Fruit fly (Drosophila melanogaster) whole organism, embryonic: Measurements from ENCODE around the gene Alp4.

ENCODE experiments used
- Ada2b ChIP-seq: fragments of 200-800 bp; sonication (Bioruptor generic); IDR thresholded peaks from 2 replicates; pipeline ENCODE4 v1.3.6; 2022; ENCODE audit warnings: missing biosample characterization, missing genetic modification characterization
- Atf6 ChIP-seq: fragments of 200-800 bp; sonication (Bioruptor generic); IDR thresholded peaks from 2 replicates; pipeline ENCODE4 v1.3.6; 2022; ENCODE audit warnings: missing biosample characterization, missing genetic modification characterization
- Bgb ChIP-seq: fragments of 200-800 bp; sonication (Bioruptor generic); IDR thresholded peaks from 2 replicates; pipeline ENCODE4 v1.3.6; 2022; ENCODE audit warnings: missing biosample characterization, missing genetic modification characterization; ENCODE audit not compliant: partially characterized antibody
- CG10147 ChIP-seq: fragments of 200-800 bp; sonication (Bioruptor generic); optimal IDR thresholded peaks from 2 replicates; lab custom pipeline; 2019; ENCODE audit warnings: missing biosample characterization, mild to moderate bottlenecking, missing genetic modification characterization, moderate library complexity
- CG10321 ChIP-seq: fragments of 200-800 bp; sonication (Bioruptor generic); IDR thresholded peaks from 2 replicates; pipeline ENCODE4 v1.3.6; 2022; ENCODE audit warnings: missing biosample characterization, missing genetic modification characterization
- CG13624 ChIP-seq: fragments of 200-800 bp; sonication (Bioruptor generic); optimal IDR thresholded peaks from 2 replicates; lab custom pipeline; 2016; ENCODE audit warnings: missing biosample characterization, missing genetic modification characterization
- CG14965 ChIP-seq: fragments of 200-800 bp; sonication (Bioruptor generic); optimal IDR thresholded peaks from 2 replicates; lab custom pipeline; 2016; ENCODE audit warnings: missing biosample characterization, missing genetic modification characterization, borderline replicate concordance
- CG15514 ChIP-seq: fragments of 200-800 bp; sonication (Bioruptor generic); optimal IDR thresholded peaks from 3 replicates; lab custom pipeline; 2017; ENCODE audit warnings: missing biosample characterization, missing genetic modification characterization, mild to moderate bottlenecking, moderate library complexity, missing genetic modification reagents
- CG18476 ChIP-seq: fragments of 200-800 bp; sonication (Bioruptor generic); optimal IDR thresholded peaks from 2 replicates; lab custom pipeline; 2016; ENCODE audit warnings: missing biosample characterization, mild to moderate bottlenecking, missing genetic modification characterization
- CG30431 ChIP-seq: fragments of 200-800 bp; sonication (Bioruptor generic); optimal IDR thresholded peaks from 2 replicates; lab custom pipeline; 2017; ENCODE audit warnings: missing biosample characterization, missing genetic modification characterization
- CG34422 ChIP-seq: fragments of 200-800 bp; sonication (Bioruptor generic); IDR thresholded peaks from 3 replicates; pipeline ENCODE4 v1.3.6; 2022; ENCODE audit warnings: missing biosample characterization, missing genetic modification characterization
- CG6791 ChIP-seq: fragments of 200-800 bp; sonication (Bioruptor generic); IDR thresholded peaks from 3 replicates; pipeline ENCODE4 v1.3.6; 2022; ENCODE audit warnings: missing biosample characterization, missing genetic modification characterization; ENCODE audit not compliant: partially characterized antibody
- CG7271 ChIP-seq: fragments of 200-800 bp; sonication (Bioruptor generic); optimal IDR thresholded peaks from 2 replicates; lab custom pipeline; 2018; ENCODE audit warnings: missing biosample characterization, mild to moderate bottlenecking, missing genetic modification characterization, moderate library complexity
- CrebB ChIP-seq: fragments of 200-800 bp; sonication (Bioruptor generic); optimal IDR thresholded peaks from 3 replicates; lab custom pipeline; 2018; ENCODE audit warnings: missing biosample characterization, mild to moderate bottlenecking, missing genetic modification characterization
- D19A ChIP-seq: fragments of 200-800 bp; optimal IDR thresholded peaks from 3 replicates; lab custom pipeline; 2019; ENCODE audit warnings: missing biosample characterization, mild to moderate bottlenecking, missing genetic modification characterization, moderate library complexity
- Doc3 ChIP-seq: fragments of 200-800 bp; sonication (Bioruptor generic); IDR thresholded peaks from 3 replicates; pipeline ENCODE4 v1.3.6; 2022; ENCODE audit warnings: missing biosample characterization, missing genetic modification characterization; ENCODE audit not compliant: partially characterized antibody
- Elba2 ChIP-seq: fragments of 200-800 bp; sonication (Bioruptor generic); optimal IDR thresholded peaks from 3 replicates; lab custom pipeline; 2016; ENCODE audit warnings: missing biosample characterization, missing genetic modification characterization
- Lim3 ChIP-seq: fragments of 200-800 bp; sonication (Bioruptor generic); IDR thresholded peaks from 2 replicates; pipeline ENCODE4 v1.3.6; 2022; ENCODE audit warnings: missing biosample characterization, missing genetic modification characterization
- Mad ChIP-seq: fragments of 200-800 bp; sonication (Bioruptor generic); optimal IDR thresholded peaks from 2 replicates; lab custom pipeline; 2016; ENCODE audit warnings: missing biosample characterization, missing genetic modification characterization
- NC2β ChIP-seq: fragments of 200-800 bp; sonication (Bioruptor generic); optimal IDR thresholded peaks from 2 replicates; lab custom pipeline; 2016; ENCODE audit warnings: missing biosample characterization, missing genetic modification characterization
- Nf-YA ChIP-seq: fragments of 200-800 bp; sonication (Bioruptor generic); IDR thresholded peaks from 2 replicates; pipeline ENCODE4 v1.3.6; 2022; ENCODE audit warnings: missing biosample characterization, missing genetic modification characterization
- PHDP ChIP-seq: fragments of 200-800 bp; sonication (Bioruptor generic); optimal IDR thresholded peaks from 3 replicates; lab custom pipeline; 2018; ENCODE audit warnings: missing biosample characterization, mild to moderate bottlenecking, missing genetic modification characterization, moderate library complexity
- Poxn ChIP-seq: fragments of 200-800 bp; sonication (Bioruptor generic); IDR thresholded peaks from 2 replicates; pipeline ENCODE4 v1.3.6; 2022; ENCODE audit warnings: missing biosample characterization, missing genetic modification characterization
- Xrp1 ChIP-seq: fragments of 200-800 bp; sonication (Bioruptor generic); IDR thresholded peaks from 2 replicates; pipeline ENCODE4 v1.3.6; 2022; ENCODE audit warnings: missing biosample characterization, missing genetic modification characterization
- al ChIP-seq: fragments of 200-800 bp; sonication (Bioruptor generic); IDR thresholded peaks from 2 replicates; pipeline ENCODE4 v1.3.6; 2022; ENCODE audit warnings: missing biosample characterization, missing genetic modification characterization
- ara ChIP-seq: fragments of 200-800 bp; sonication (Bioruptor generic); IDR thresholded peaks from 2 replicates; pipeline ENCODE4 v1.3.6; 2022; ENCODE audit warnings: missing biosample characterization, missing genetic modification characterization
- bab2 ChIP-seq: fragments of 200-800 bp; sonication (Bioruptor generic); optimal IDR thresholded peaks from 2 replicates; lab custom pipeline; 2016; ENCODE audit warnings: missing biosample characterization, missing genetic modification characterization
- bsh ChIP-seq, 2 experiments: fragments of 200-800 bp; sonication (Bioruptor generic); optimal IDR thresholded peaks; 2 replicates each; lab custom pipeline; 2017 to 2018; ENCODE audit warnings: mild to moderate bottlenecking in 2 of 2, missing biosample characterization in 2 of 2, missing genetic modification characterization in 2 of 2, moderate library complexity in 1 of 2
- cad ChIP-seq: fragments of >200 bp; optimal IDR thresholded peaks from 2 replicates; lab custom pipeline; 2017; ENCODE audit warnings: missing biosample characterization, missing genetic modification characterization
- cas ChIP-seq: fragments of 200-800 bp; sonication (Bioruptor generic); IDR thresholded peaks from 2 replicates; pipeline ENCODE4 v1.3.6; 2022; ENCODE audit warnings: missing biosample characterization, missing genetic modification characterization
- cato ChIP-seq: fragments of 200-800 bp; sonication (Bioruptor generic); optimal IDR thresholded peaks from 2 replicates; lab custom pipeline; 2016; ENCODE audit warnings: missing biosample characterization, missing genetic modification characterization, borderline replicate concordance
- chinmo ChIP-seq: fragments of 200-800 bp; sonication (Bioruptor generic); IDR thresholded peaks from 4 replicates; pipeline ENCODE4 v1.3.6; 2022; ENCODE audit warnings: missing biosample characterization, missing genetic modification characterization; ENCODE audit not compliant: partially characterized antibody
- crc ChIP-seq: fragments of 200-800 bp; sonication (Bioruptor generic); optimal IDR thresholded peaks from 2 replicates; lab custom pipeline; 2016; ENCODE audit warnings: missing biosample characterization, missing genetic modification characterization
- crp ChIP-seq, 2 experiments: fragments of 200-800 bp; sonication (Bioruptor generic); optimal IDR thresholded peaks; 2 replicates in 1 of 2; 3 replicates in 1 of 2; lab custom pipeline; 2017; ENCODE audit warnings: missing biosample characterization in 2 of 2, missing genetic modification characterization in 2 of 2, mild to moderate bottlenecking in 1 of 2, moderate library complexity in 1 of 2
- dpn ChIP-seq, 2 experiments: fragments of 200-800 bp; sonication (Bioruptor generic); optimal IDR thresholded peaks; 3 replicates each; lab custom pipeline; 2016; ENCODE audit warnings: missing biosample characterization in 2 of 2, missing genetic modification characterization in 2 of 2
- fd3F ChIP-seq: fragments of 200-800 bp; sonication (Bioruptor generic); optimal IDR thresholded peaks from 2 replicates; lab custom pipeline; 2018; ENCODE audit warnings: missing biosample characterization, mild to moderate bottlenecking, missing genetic modification characterization, moderate library complexity
- gfzf ChIP-seq: fragments of 200-800 bp; sonication (Bioruptor generic); optimal IDR thresholded peaks from 2 replicates; lab custom pipeline; 2016; ENCODE audit warnings: missing biosample characterization, mild to moderate bottlenecking, missing genetic modification characterization, moderate library complexity
- gt ChIP-seq: fragments of 200-800 bp; sonication (Bioruptor generic); IDR thresholded peaks from 2 replicates; pipeline ENCODE4 v1.3.6; 2022; ENCODE audit warnings: missing biosample characterization, missing genetic modification characterization
- her ChIP-seq: fragments of 200-800 bp; sonication (Bioruptor generic); optimal IDR thresholded peaks from 2 replicates; lab custom pipeline; 2016; ENCODE audit warnings: missing biosample characterization, missing genetic modification characterization
- ind ChIP-seq: fragments of 200-800 bp; sonication (Bioruptor generic); optimal IDR thresholded peaks from 3 replicates; lab custom pipeline; 2016; ENCODE audit warnings: missing biosample characterization, missing genetic modification characterization
- kah ChIP-seq: fragments of 200-800 bp; sonication (Bioruptor generic); optimal IDR thresholded peaks from 2 replicates; lab custom pipeline; 2018; ENCODE audit warnings: missing biosample characterization, mild to moderate bottlenecking, missing genetic modification characterization
- lmd ChIP-seq: fragments of 200-800 bp; sonication (Bioruptor generic); IDR thresholded peaks from 2 replicates; pipeline ENCODE4 v1.3.6; 2022; ENCODE audit warnings: missing biosample characterization, missing genetic modification characterization
- lola ChIP-seq, 3 experiments: fragments of >200 bp in 2 of 3; fragments of 200-800 bp in 1 of 3; sonication (Bioruptor generic) in 1 of 3; optimal IDR thresholded peaks; 2 replicates each; lab custom pipeline; 2017 to 2019; ENCODE audit warnings: missing biosample characterization in 3 of 3, missing genetic modification characterization in 3 of 3, mild to moderate bottlenecking in 1 of 3, moderate library complexity in 1 of 3
- mld ChIP-seq: fragments of 200-800 bp; sonication (Bioruptor generic); IDR thresholded peaks from 3 replicates; pipeline ENCODE4 v1.3.6; 2022; ENCODE audit warnings: missing biosample characterization, missing genetic modification characterization; ENCODE audit not compliant: partially characterized antibody
- nerfin-1 ChIP-seq: fragments of 200-800 bp; sonication (Bioruptor generic); optimal IDR thresholded peaks from 3 replicates; lab custom pipeline; 2019; ENCODE audit warnings: missing biosample characterization, mild to moderate bottlenecking, missing genetic modification characterization, moderate library complexity
- oc ChIP-seq: fragments of 200-800 bp; sonication (Bioruptor generic); optimal IDR thresholded peaks from 2 replicates; lab custom pipeline; 2018; ENCODE audit warnings: missing biosample characterization, mild to moderate bottlenecking, missing genetic modification characterization, moderate library complexity
- phol ChIP-seq: fragments of 200-800 bp; sonication (Bioruptor generic); optimal IDR thresholded peaks from 3 replicates; lab custom pipeline; 2018; ENCODE audit warnings: missing biosample characterization, mild to moderate bottlenecking, missing genetic modification characterization, moderate library complexity
- pum ChIP-seq: fragments of 200-800 bp; sonication (Bioruptor generic); optimal IDR thresholded peaks from 2 replicates; lab custom pipeline; 2016; ENCODE audit warnings: missing biosample characterization, missing genetic modification characterization
- run ChIP-seq: fragments of 200-800 bp; sonication (Bioruptor generic); optimal IDR thresholded peaks from 3 replicates; lab custom pipeline; 2018; ENCODE audit warnings: missing biosample characterization, mild to moderate bottlenecking, missing genetic modification characterization
- tup ChIP-seq: fragments of 200-800 bp; sonication (Bioruptor generic); optimal IDR thresholded peaks from 2 replicates; lab custom pipeline; 2016; ENCODE audit warnings: missing biosample characterization, mild to moderate bottlenecking, missing genetic modification characterization, moderate library complexity

Alp4 gene

dm6 chr3R:31053784-31054221 is 5.1 kb downstream of the Alp4 start, which contains the start of gene Chchd3 (continued):
- TF ChIP-seq PHDP (tag; lab: Kevin White, UChicago) (no peak), Doc3 (no peak), gt (GFP tag; lab: Robert Waterston, UW) (no peak), Bgb (GFP tag; lab: Robert Waterston, UW) (peak; percentile 23; the same call in 1 of the 2 replicates), cad (GFP tag; lab: Kevin White, UChicago) (no peak), kah (no peak), Mad (GFP tag; lab: Kevin White, UChicago) (no peak), pum (GFP tag; lab: Kevin White, UChicago) (no peak), gfzf (GFP tag; lab: Kevin White, UChicago) (peak; percentile 92), dpn (GFP tag; optimal IDR thresholded peaks at IDR 0.05; lab: Kevin White, UChicago) (peak; percentile 11 to 55), fd3F (GFP tag; lab: Kevin White, UChicago) (no peak), ind (GFP tag; lab: Kevin White, UChicago) (no peak), CG18476 (GFP tag; lab: Kevin White, UChicago) (no peak), Xrp1 (GFP tag; lab: Robert Waterston, UW) (no peak), tup (GFP tag; lab: Kevin White, UChicago) (no peak), oc (tag; lab: Kevin White, UChicago) (no peak), crp (GFP tag; optimal IDR thresholded peaks at IDR 0.05; lab: Kevin White, UChicago) (peak; percentile 78 to 96), CG13624 (GFP tag; lab: Kevin White, UChicago) (peak; percentile 5), chinmo (GFP tag; lab: Robert Waterston, UW) (0 out of 4 replicates have a peak, but pooled peaks have one; percentile 9), al (no peak), her (peak; percentile 6), D19A (tag; lab: Kevin White, UChicago) (no peak), CG7271 (no peak), mld (GFP tag; lab: Robert Waterston, UW) (0 out of 3 replicates have a peak, but pooled peaks have one; percentile 17), cas (no peak), CG30431 (GFP tag; lab: Kevin White, UChicago) (no peak), CG10321 (GFP tag; lab: Robert Waterston, UW) (no peak), bab2 (no peak), crc (no peak), CG15514 (GFP tag; lab: Kevin White, UChicago) (peak; percentile 83), Nf-YA (no peak), CG10147 (GFP tag; lab: Kevin White, UChicago) (no peak), ara (GFP tag; lab: Robert Waterston, UW) (no peak), nerfin-1 (peak; percentile 30), Ada2b (GFP tag; lab: Robert Waterston, UW) (no peak), bsh (GFP tag; optimal IDR thresholded peaks at IDR 0.05; lab: Kevin White, UChicago) (no peak), run (tag; lab: Kevin White, UChicago) (no peak), lola (GFP tag; optimal IDR thresholded peaks at IDR 0.05; lab: Kevin White, UChicago) (no peak), Elba2 (peak; percentile 31), Atf6 (no peak), CG6791 (peak; percentile 44; the same call in 2 of the 3 replicates), CG34422 (peak; percentile 54; the same call in 1 of the 3 replicates), Lim3 (GFP tag; lab: Robert Waterston, UW) (no peak), Poxn (GFP tag; lab: Robert Waterston, UW) (no peak), CrebB (tag; lab: Kevin White, UChicago) (no peak), CG14965 (GFP tag; lab: Kevin White, UChicago) (no peak), NC2β (no peak), phol (peak; percentile 58), lmd (GFP tag; lab: Robert Waterston, UW) (no peak), cato (GFP tag; lab: Kevin White, UChicago) (no peak)
